Fruit fly (Drosophila melanogaster): Measurements from ENCODE around the gene Tsp.
A peak's percentile ranks its signal among the peaks of the same experiment; 100 is the strongest.

The Tsp gene

DNA sequence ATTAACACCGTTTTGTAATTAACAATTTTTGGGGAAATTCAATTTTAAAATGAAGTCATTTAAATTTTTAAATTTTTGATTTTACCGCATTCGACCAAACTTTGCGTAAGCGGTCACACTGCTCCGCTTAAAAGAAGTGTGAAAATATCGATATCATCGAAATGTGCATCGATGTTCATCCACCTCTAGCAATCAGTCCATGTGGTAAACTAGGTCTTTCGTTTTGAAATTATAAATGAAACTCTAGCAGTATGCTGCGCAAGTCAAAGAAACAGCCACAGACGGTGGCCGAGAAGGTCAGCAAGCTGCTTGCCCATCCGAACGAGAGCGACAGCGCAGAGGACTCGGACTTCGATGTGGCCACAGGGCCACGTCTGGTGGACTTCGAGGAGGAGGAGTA lies 8.6 kb upstream of the Tsp start, which contains the start of gene Aatf (continued):
- TF ChIP-seq Scr (GFP tag; IDR thresholded peaks at IDR 0.05; ENCODE audit: partially characterized antibody) (peak; percentile 83), rib (GFP tag; IDR thresholded peaks at IDR 0.05) (no peak), klu (GFP tag; IDR thresholded peaks at IDR 0.05) (no peak), Mes4 (GFP tag; optimal IDR thresholded peaks at IDR 0.05) (no peak), gce (GFP tag; IDR thresholded peaks at IDR 0.05) (no peak), CG7271 (tag; optimal IDR thresholded peaks at IDR 0.05) (peak; percentile 7), Xrp1 (GFP tag; IDR thresholded peaks at IDR 0.05) (no peak), Doc2 (GFP tag; IDR thresholded peaks at IDR 0.05) (no peak), cas (GFP tag; IDR thresholded peaks at IDR 0.05) (no peak), CG31365 (tag; optimal IDR thresholded peaks at IDR 0.05) (no peak), jigr1 (GFP tag; IDR thresholded peaks at IDR 0.05) (no peak), CG6254 (GFP tag; optimal IDR thresholded peaks at IDR 0.05) (no peak), E2f1 (GFP tag; IDR thresholded peaks at IDR 0.05) (no peak), CG1792 (GFP tag; optimal IDR thresholded peaks at IDR 0.05) (no peak), Camta (GFP tag; optimal IDR thresholded peaks at IDR 0.05) (no peak), CG32532 (GFP tag; IDR thresholded peaks at IDR 0.05) (no peak), CG3838 (GFP tag; optimal IDR thresholded peaks at IDR 0.05) (no peak), CG10979 (tag; optimal IDR thresholded peaks at IDR 0.05) (no peak), CG32767 (GFP tag; IDR thresholded peaks at IDR 0.05) (no peak), CG14050 (GFP tag; IDR thresholded peaks at IDR 0.05) (no peak), Dref (GFP tag; IDR thresholded peaks at IDR 0.05) (peak; percentile 90), Fer1 (GFP tag; optimal IDR thresholded peaks at IDR 0.05) (no peak), CG10462 (GFP tag; optimal IDR thresholded peaks at IDR 0.05) (no peak), lilli (GFP tag; optimal IDR thresholded peaks at IDR 0.05) (peak; percentile 6), CG4404 (GFP tag; IDR thresholded peaks at IDR 0.05) (no peak)

DNA sequence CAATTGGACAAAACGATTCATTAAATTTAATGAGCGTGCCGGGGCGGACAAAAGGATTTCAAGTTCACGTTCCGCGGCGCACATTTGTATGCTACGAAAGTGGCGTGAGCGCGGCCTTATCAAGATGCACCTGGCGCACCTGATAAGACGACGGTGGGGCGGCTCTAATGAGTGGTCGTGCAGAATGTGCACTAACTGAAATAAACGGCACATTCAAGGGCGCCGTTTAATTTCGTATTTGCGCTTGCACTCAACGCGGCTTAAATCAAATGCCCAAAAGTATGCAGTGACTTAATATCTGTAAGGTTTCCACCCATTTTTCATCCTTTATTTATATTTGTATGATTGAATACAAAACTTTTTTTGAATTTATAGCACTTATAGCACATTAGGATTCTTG lies 8.0 kb upstream of the Tsp start:
- TF ChIP-seq CG6791 (GFP tag; IDR thresholded peaks at IDR 0.05; ENCODE audit: partially characterized antibody) = 0 out of 3 replicates have a peak, but pooled peaks have one; percentile 16
- TF ChIP-seq CG12155 (GFP tag; optimal IDR thresholded peaks at IDR 0.05) = no peak
- TF ChIP-seq mld (GFP tag; IDR thresholded peaks at IDR 0.05; ENCODE audit: partially characterized antibody) = 0 out of 3 replicates have a peak, but pooled peaks have one; percentile 22
- TF ChIP-seq caup (GFP tag; optimal IDR thresholded peaks at IDR 0.05; ENCODE audit: severe bottlenecking) = no peak
- no peak for TF ChIP-seq Eip74EF (GFP tag; optimal IDR thresholded peaks at IDR 0.05)
- peak; percentile 31; the same call in 1 of the 3 replicates for TF ChIP-seq ci (GFP tag; IDR thresholded peaks at IDR 0.05)
- no peak for TF ChIP-seq CkIIα-i1 (GFP tag; IDR thresholded peaks at IDR 0.05)
- peak; percentile 64; the same call in 1 of the 2 replicates for TF ChIP-seq CG17612 (GFP tag; IDR thresholded peaks at IDR 0.05)
- peak; percentile 6 for TF ChIP-seq CTCF (GFP tag; optimal IDR thresholded peaks at IDR 0.05)
- peak; percentile 29 for TF ChIP-seq CG17802 (tag; optimal IDR thresholded peaks at IDR 0.05)
- TF ChIP-seq ftz-f1 (GFP tag; optimal IDR thresholded peaks at IDR 0.05) = peak; percentile 24

DNA sequence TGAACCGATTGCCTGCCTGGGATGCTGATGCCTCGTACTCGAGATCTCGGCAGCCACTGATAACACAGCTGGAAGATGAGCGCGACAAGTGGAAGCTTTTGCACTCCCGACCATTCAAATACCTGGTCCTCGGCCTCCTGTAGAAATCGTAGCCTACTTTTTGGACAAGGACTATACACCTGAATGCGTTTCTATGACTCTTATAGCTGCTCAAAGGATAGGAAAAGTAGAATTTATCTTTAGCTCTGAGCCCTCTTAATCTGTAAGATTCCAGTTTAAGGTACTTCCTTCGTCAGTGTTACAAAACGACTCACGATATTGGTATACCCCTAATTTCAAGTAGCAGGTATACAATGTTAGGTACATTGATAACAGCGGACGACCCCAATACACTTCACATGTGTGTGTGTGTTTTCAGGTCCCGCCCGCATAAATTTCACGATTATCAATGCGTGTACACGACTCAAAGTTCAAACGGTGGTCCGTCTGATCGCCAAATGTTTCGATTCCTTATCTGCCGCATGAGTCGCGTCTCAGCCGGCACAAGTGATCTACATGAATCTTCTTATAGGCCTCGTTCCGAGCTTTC lies 7.4 kb upstream of the Tsp start, which contains the start of gene AkhR:
Gene AkhR (minus strand): TSS at position 5 of the 589 bp plus-strand sequence.
- TF ChIP-seq nau (GFP tag; optimal IDR thresholded peaks at IDR 0.05) (no peak), CG8478 (optimal IDR thresholded peaks at IDR 0.05) (no peak), Ets65A (GFP tag) (peak; percentile 70), toy (GFP tag; IDR thresholded peaks at IDR 0.05) (no peak), CG4282 (GFP tag; optimal IDR thresholded peaks at IDR 0.05) (no peak), sug (tag; optimal IDR thresholded peaks at IDR 0.05) (no peak), Med (GFP tag) (peak; percentile 47), cato (GFP tag; optimal IDR thresholded peaks at IDR 0.05; ENCODE audit: borderline replicate concordance) (no peak), exex (tag; optimal IDR thresholded peaks at IDR 0.05) (no peak), D19A (tag; optimal IDR thresholded peaks at IDR 0.05) (no peak), CG10209 (GFP tag; optimal IDR thresholded peaks at IDR 0.05) (no peak), luna (GFP tag; optimal IDR thresholded peaks at IDR 0.05) (no peak), Lhr (GFP tag; optimal IDR thresholded peaks at IDR 0.05) (no peak), stc (GFP tag; IDR thresholded peaks at IDR 0.05) (no peak), phol (tag; optimal IDR thresholded peaks at IDR 0.05) (no peak), nmo (GFP tag; optimal IDR thresholded peaks at IDR 0.05) (no peak)
